Fruit fly (Drosophila melanogaster): ENCODE results near the gene CG31676.

- TF ChIP-seq CG10348 (GFP tag; IDR thresholded peaks at IDR 0.05) = no peak
- TF ChIP-seq EcR (GFP tag; optimal IDR thresholded peaks at IDR 0.05) = no peak
- no peak for TF ChIP-seq CG14655 (GFP tag; optimal IDR thresholded peaks at IDR 0.05)
- TF ChIP-seq Pif1B (GFP tag; optimal IDR thresholded peaks at IDR 0.05) = no peak
- TF ChIP-seq CG8301 (tag; optimal IDR thresholded peaks at IDR 0.05) = no peak
- TF ChIP-seq gl (tag; optimal IDR thresholded peaks at IDR 0.05) = no peak
- TF ChIP-seq CG12605 (GFP tag; IDR thresholded peaks at IDR 0.05) = no peak
- no peak for TF ChIP-seq fd96Ca (GFP tag; IDR thresholded peaks at IDR 0.05)
- TF ChIP-seq CG15710 (tag; optimal IDR thresholded peaks at IDR 0.05) = no peak
- TF ChIP-seq D1 (tag; optimal IDR thresholded peaks at IDR 0.05) = no peak
These were observed 45.9 kb upstream of the CG31676 start for dm6 chr2L:20794656-20795055.

Measured in whole organism, pupa.